Worm (Caenorhabditis elegans) whole organism, early embryonic: ENCODE results near the gene mec-5.

ENCODE experiments used
- B0310.2 ChIP-seq: sonication (generic microtip); optimal IDR thresholded peaks from 2 replicates; lab custom pipeline; 2016; ENCODE audit warnings: mild to moderate bottlenecking, missing genetic modification characterization, missing compliant biosample characterization
- F13C5.2 ChIP-seq: sonication (generic microtip); optimal IDR thresholded peaks from 2 replicates; lab custom pipeline; 2017; ENCODE audit warnings: mild to moderate bottlenecking, missing genetic modification characterization, inconsistent platforms, missing compliant biosample characterization
- aly-1 ChIP-seq: sonication (generic microtip); optimal IDR thresholded peaks from 2 replicates; lab custom pipeline; 2016; ENCODE audit warnings: missing genetic modification characterization, missing compliant biosample characterization
- ama-1 ChIP-seq: fragments of 150-350 bp; optimal IDR thresholded peaks from 2 replicates; lab custom pipeline; 2014
- ceh-13 ChIP-seq: fragments of 200-800 bp; sonication (Bioruptor generic); optimal IDR thresholded peaks from 2 replicates; lab custom pipeline; 2018; ENCODE audit warnings: mild to moderate bottlenecking, missing genetic modification characterization, missing compliant biosample characterization
- ceh-36 ChIP-seq: sonication (generic microtip); optimal IDR thresholded peaks from 2 replicates; lab custom pipeline; 2016; ENCODE audit warnings: missing genetic modification characterization, inconsistent platforms, missing compliant biosample characterization
- flt-1 ChIP-seq: fragments of 200-800 bp; sonication (Bioruptor generic); IDR thresholded peaks from 2 replicates; pipeline ENCODE4 v1.3.6; 2022; ENCODE audit warnings: missing genetic modification characterization, missing compliant biosample characterization
- hmbx-1 ChIP-seq: sonication (generic microtip); optimal IDR thresholded peaks from 2 replicates; lab custom pipeline; 2016; ENCODE audit warnings: mild to moderate bottlenecking, missing genetic modification characterization, missing compliant biosample characterization
- hmg-4 ChIP-seq: fragments of 200-800 bp; sonication (Bioruptor generic); optimal IDR thresholded peaks from 2 replicates; lab custom pipeline; 2018; ENCODE audit warnings: mild to moderate bottlenecking, missing genetic modification characterization, missing compliant biosample characterization
- hnd-1 ChIP-seq: sonication (generic microtip); optimal IDR thresholded peaks from 2 replicates; lab custom pipeline; 2016; ENCODE audit warnings: missing genetic modification characterization, missing compliant biosample characterization
- pes-1 ChIP-seq: fragments of 200-800 bp; sonication (Bioruptor generic); IDR thresholded peaks from 2 replicates; pipeline ENCODE4 v1.3.6; 2022; ENCODE audit warnings: missing genetic modification reagents, missing genetic modification characterization, missing compliant biosample characterization
- tbx-11 ChIP-seq: fragments of 200-800 bp; sonication (Bioruptor generic); IDR thresholded peaks from 2 replicates; pipeline ENCODE4 v1.3.6; 2022; ENCODE audit warnings: missing genetic modification characterization, missing compliant biosample characterization
- tbx-37 ChIP-seq: fragments of 200-800 bp; sonication (Bioruptor generic); conservative IDR thresholded peaks from 2 replicates; pipeline ENCODE4 v1.3.6; 2022; ENCODE audit warnings: missing genetic modification reagents, missing genetic modification characterization, missing compliant biosample characterization

ce11 chrX:15939224-15939623 lies 4.6 kb upstream of the mec-5 start, which contains the start of gene mrp-3:
- no peak for TF ChIP-seq ama-1
- TF ChIP-seq pes-1 (GFP tag; lab: Robert Waterston, UW): no peak
- TF ChIP-seq flt-1 (GFP tag; lab: Robert Waterston, UW): no peak
- TF ChIP-seq hnd-1 (tag; lab: Kevin White, UChicago): no peak
- TF ChIP-seq hmbx-1 (tag; lab: Kevin White, UChicago): no peak
- TF ChIP-seq tbx-37 (GFP tag; lab: Robert Waterston, UW): no peak
- TF ChIP-seq tbx-11 (GFP tag; lab: Robert Waterston, UW): no peak
- no peak for TF ChIP-seq ceh-36 (tag; lab: Kevin White, UChicago)
- no peak for TF ChIP-seq ceh-13 (GFP tag; lab: Kevin White, UChicago)
- TF ChIP-seq B0310.2 (tag; lab: Kevin White, UChicago): no peak
- TF ChIP-seq hmg-4: no peak
- TF ChIP-seq F13C5.2 (tag; lab: Kevin White, UChicago): no peak
- no peak for TF ChIP-seq aly-1
